Worm (Caenorhabditis elegans): ENCODE data around the gene C03H5.7.

DNA sequence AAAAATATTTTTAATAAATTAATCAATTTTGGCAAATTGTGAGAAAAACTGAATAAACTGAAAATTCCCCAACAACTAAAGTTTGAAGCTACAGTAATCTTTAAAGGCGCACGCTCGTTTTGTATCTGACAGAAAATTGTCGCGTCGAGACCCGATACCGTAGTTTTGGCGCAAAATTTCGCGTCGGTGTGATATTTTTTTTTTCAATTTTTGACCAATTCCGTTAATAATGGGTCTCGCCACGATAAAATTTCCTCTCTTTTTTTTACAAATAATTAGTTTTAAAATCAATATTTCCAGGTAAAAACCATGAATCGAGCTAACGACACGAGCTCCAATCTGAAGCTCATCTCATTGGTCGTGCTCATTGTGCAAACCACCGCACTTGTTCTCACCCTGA, 8.5 kb downstream of the C03H5.7 start, which contains the start of gene nstp-4:
- TF ChIP-seq ceh-82 (tag; optimal IDR thresholded peaks at IDR 0.05) = no peak
- no peak for TF ChIP-seq fos-1 (tag; optimal IDR thresholded peaks at IDR 0.05)
- no peak for TF ChIP-seq snpc-4 (tag; optimal IDR thresholded peaks at IDR 0.05)
- no peak for TF ChIP-seq ztf-11 (tag; optimal IDR thresholded peaks at IDR 0.05)
- TF ChIP-seq nhr-11 (tag; optimal IDR thresholded peaks at IDR 0.05) = no peak
- TF ChIP-seq nhr-25 (tag; optimal IDR thresholded peaks at IDR 0.05) = no peak
